Fruit fly (Drosophila melanogaster): ENCODE data around the gene Spn.

Spn gene

dm6 chr3L:2468509-2468908 lies 85.6 kb downstream of the Spn start (continued):
- TF ChIP-seq Sox102F (GFP tag; optimal IDR thresholded peaks at IDR 0.05): no peak
- peak; percentile 30; the same call in 1 of the 2 replicates for TF ChIP-seq Xrp1 (GFP tag; IDR thresholded peaks at IDR 0.05)
- TF ChIP-seq Blimp-1 (GFP tag; optimal IDR thresholded peaks at IDR 0.05): peak; percentile 79
- peak; percentile 65 for TF ChIP-seq CG9727 (GFP tag; optimal IDR thresholded peaks at IDR 0.05)
- TF ChIP-seq Antp (GFP tag; optimal IDR thresholded peaks at IDR 0.05): no peak
- TF ChIP-seq Ets97D (GFP tag; optimal IDR thresholded peaks at IDR 0.05): no peak
- no peak for TF ChIP-seq dan (GFP tag; IDR thresholded peaks at IDR 0.05)
- no peak for TF ChIP-seq Dbx (GFP tag; IDR thresholded peaks at IDR 0.05)
- no peak for TF ChIP-seq CG18476 (GFP tag; optimal IDR thresholded peaks at IDR 0.05)
- no peak for TF ChIP-seq sens-2 (GFP tag; IDR thresholded peaks at IDR 0.05)
- TF ChIP-seq vfl (GFP tag; optimal IDR thresholded peaks at IDR 0.05): no peak
- no peak for TF ChIP-seq CG6854 (GFP tag; optimal IDR thresholded peaks at IDR 0.05)
- TF ChIP-seq pita (GFP tag; optimal IDR thresholded peaks at IDR 0.05): no peak
- no peak for TF ChIP-seq CG15269 (tag; optimal IDR thresholded peaks at IDR 0.05)
- TF ChIP-seq CG7745 (tag; optimal IDR thresholded peaks at IDR 0.05): peak; percentile 27
- no peak for TF ChIP-seq Sry-δ (GFP tag; optimal IDR thresholded peaks at IDR 0.05)
- TF ChIP-seq CG11456 (GFP tag; IDR thresholded peaks at IDR 0.05): no peak
- TF ChIP-seq twi (tag; optimal IDR thresholded peaks at IDR 0.05): peak; percentile 28
- TF ChIP-seq CG5953 (GFP tag; IDR thresholded peaks at IDR 0.05): no peak
- no peak for TF ChIP-seq fd96Cb (tag; optimal IDR thresholded peaks at IDR 0.05)
- no peak for TF ChIP-seq ham (GFP tag; IDR thresholded peaks at IDR 0.05)
- peak in 1 of 2 experiments; percentile 11 for TF ChIP-seq chif (GFP tag; optimal IDR thresholded peaks at IDR 0.05)
- no peak for TF ChIP-seq CG13287 (GFP tag; IDR thresholded peaks at IDR 0.05; ENCODE audit: partially characterized antibody)
- peak; percentile 52 for TF ChIP-seq CG1603 (tag; optimal IDR thresholded peaks at IDR 0.05)
- no peak for TF ChIP-seq CG2116 (GFP tag; optimal IDR thresholded peaks at IDR 0.05)
- no peak for TF ChIP-seq CG12744 (GFP tag; optimal IDR thresholded peaks at IDR 0.05)
- no peak for TF ChIP-seq CG12659 (GFP tag; optimal IDR thresholded peaks at IDR 0.05)
- TF ChIP-seq CG2202 (tag; optimal IDR thresholded peaks at IDR 0.05): peak; percentile 70
- TF ChIP-seq CG10979 (tag; optimal IDR thresholded peaks at IDR 0.05): peak; percentile 22
- no peak for TF ChIP-seq ewg (GFP tag; optimal IDR thresholded peaks at IDR 0.05)
- no peak for TF ChIP-seq CG6683 (GFP tag; optimal IDR thresholded peaks at IDR 0.05)
- no peak for TF ChIP-seq CG43689 (GFP tag; IDR thresholded peaks at IDR 0.05)
- no peak for TF ChIP-seq CG3163 (GFP tag; optimal IDR thresholded peaks at IDR 0.05)
- no peak for TF ChIP-seq CG11504 (tag; optimal IDR thresholded peaks at IDR 0.05)
- peak; percentile 37 for TF ChIP-seq CG2875 (GFP tag; optimal IDR thresholded peaks at IDR 0.05)
- peak; percentile 10 for TF ChIP-seq Sox100B (GFP tag; optimal IDR thresholded peaks at IDR 0.05)
- no peak for TF ChIP-seq CG31224 (GFP tag; IDR thresholded peaks at IDR 0.05)
- TF ChIP-seq salm (tag; optimal IDR thresholded peaks at IDR 0.05): peak; percentile 6
- TF ChIP-seq CG16813 (GFP tag; IDR thresholded peaks at IDR 0.05; ENCODE audit: partially characterized antibody): no peak
- TF ChIP-seq bcd (GFP tag; optimal IDR thresholded peaks at IDR 0.05): no peak
- no peak for TF ChIP-seq unpg (GFP tag; optimal IDR thresholded peaks at IDR 0.05)
- TF ChIP-seq CG12071 (GFP tag; optimal IDR thresholded peaks at IDR 0.05): no peak
- TF ChIP-seq CG8924 (tag; optimal IDR thresholded peaks at IDR 0.05): no peak
- TF ChIP-seq zfh1 (GFP tag; IDR thresholded peaks at IDR 0.05): no peak
- no peak for TF ChIP-seq chinmo (GFP tag; IDR thresholded peaks at IDR 0.05; ENCODE audit: partially characterized antibody)
- no peak for TF ChIP-seq Jarid2 (GFP tag; optimal IDR thresholded peaks at IDR 0.05)
- TF ChIP-seq corto (GFP tag; optimal IDR thresholded peaks at IDR 0.05): no peak
- TF ChIP-seq CG10431 (GFP tag; optimal IDR thresholded peaks at IDR 0.05): no peak
- TF ChIP-seq cg (GFP tag; optimal IDR thresholded peaks at IDR 0.05): peak; percentile 2
- no peak for TF ChIP-seq ash1 (GFP tag; optimal IDR thresholded peaks at IDR 0.05)
- TF ChIP-seq Lpt (GFP tag; optimal IDR thresholded peaks at IDR 0.05): no peak
